Worm (Caenorhabditis elegans) whole organism, midembryonic: Measurements from ENCODE around the gene srt-68.

Experiments used
- T22C8.4 ChIP-seq: fragments of 200-800 bp; sonication (Bioruptor generic); IDR thresholded peaks from 2 replicates; pipeline ENCODE4 v1.3.6; 2022; ENCODE audit warnings: missing genetic modification characterization, missing compliant biosample characterization
- cog-1 ChIP-seq: sonication (generic microtip); optimal IDR thresholded peaks from 2 replicates; lab custom pipeline; 2016; ENCODE audit warnings: missing genetic modification characterization, missing compliant biosample characterization
- flt-1 ChIP-seq: fragments of 200-800 bp; sonication (Bioruptor generic); IDR thresholded peaks from 2 replicates; pipeline ENCODE4 v1.3.6; 2022; ENCODE audit warnings: missing genetic modification characterization, missing compliant biosample characterization
- klf-2 ChIP-seq: fragments of 200-800 bp; sonication (Bioruptor generic); conservative IDR thresholded peaks from 2 replicates; pipeline ENCODE4 v1.3.6; 2022; ENCODE audit warnings: missing genetic modification reagents, missing genetic modification characterization, missing compliant biosample characterization
- med-1 ChIP-seq: sonication (generic microtip); optimal IDR thresholded peaks from 2 replicates; lab custom pipeline; 2017; ENCODE audit warnings: missing genetic modification characterization, mild to moderate bottlenecking, missing compliant biosample characterization, antibody characterized with exemption, missing genetic modification reagents; ENCODE audit not compliant: insufficient read depth
- tab-1 ChIP-seq: fragments of 200-800 bp; sonication (Bioruptor generic); IDR thresholded peaks from 2 replicates; pipeline ENCODE4 v1.3.6; 2022; ENCODE audit warnings: missing genetic modification characterization, missing compliant biosample characterization
- ztf-23 ChIP-seq: fragments of 200-800 bp; sonication (Bioruptor generic); IDR thresholded peaks from 2 replicates; pipeline ENCODE4 v1.3.6; 2022; ENCODE audit warnings: missing genetic modification reagents, missing genetic modification characterization, missing compliant biosample characterization

- TF ChIP-seq klf-2 (GFP tag; lab: Robert Waterston, UW) (no peak), med-1 (GFP tag; lab: Kevin White, UChicago) (no peak), flt-1 (GFP tag; lab: Robert Waterston, UW) (no peak), tab-1 (GFP tag; lab: Robert Waterston, UW) (no peak), T22C8.4 (GFP tag; lab: Robert Waterston, UW) (no peak), ztf-23 (GFP tag; lab: Robert Waterston, UW) (no peak), cog-1 (tag; lab: Kevin White, UChicago) (no peak)
Observed at ce11 chrV:5262999-5263398, 11.1 kb upstream of the srt-68 start, which contains the start of gene cest-30.
